Worm (Caenorhabditis elegans): ENCODE results near the gene lgx-1.

The lgx-1 gene

ce11 chrX:5543651-5544050, 5.3 kb upstream of the lgx-1 start, which contains the start of gene C54G7.1 (continued):
- TF ChIP-seq pbrm-1 (GFP tag; IDR thresholded peaks at IDR 0.05), result no peak

DNA sequence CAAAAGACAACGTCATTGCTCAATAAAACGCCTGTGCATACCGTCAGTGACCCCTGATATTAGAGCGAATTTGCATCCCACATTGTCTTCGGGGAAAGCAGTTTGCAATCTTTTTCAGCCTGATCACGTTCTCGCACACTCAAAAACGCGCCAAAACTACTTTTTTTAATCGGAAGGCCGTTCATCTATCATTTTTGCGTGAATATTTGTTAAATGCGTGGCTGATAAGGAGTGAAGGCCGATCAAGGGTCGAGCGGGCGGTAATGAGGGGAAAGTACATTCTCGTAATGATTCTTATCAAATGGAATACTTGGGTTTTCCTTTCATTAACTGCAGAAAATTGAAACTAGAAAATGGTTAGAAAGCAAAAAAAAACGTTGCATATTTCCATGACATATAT, 14.1 kb downstream of the lgx-1 start:
- TF ChIP-seq snpc-3.4 (tag; optimal IDR thresholded peaks at IDR 0.05), result no peak
- no peak for TF ChIP-seq mcd-1 (GFP tag; IDR thresholded peaks at IDR 0.05)
- TF ChIP-seq nhr-120 (GFP tag; IDR thresholded peaks at IDR 0.05), result no peak
- TF ChIP-seq unc-62 (GFP tag; optimal IDR thresholded peaks at IDR 0.05), result no peak
- TF ChIP-seq nhr-80 (tag; optimal IDR thresholded peaks at IDR 0.05), result peak; percentile 82

DNA sequence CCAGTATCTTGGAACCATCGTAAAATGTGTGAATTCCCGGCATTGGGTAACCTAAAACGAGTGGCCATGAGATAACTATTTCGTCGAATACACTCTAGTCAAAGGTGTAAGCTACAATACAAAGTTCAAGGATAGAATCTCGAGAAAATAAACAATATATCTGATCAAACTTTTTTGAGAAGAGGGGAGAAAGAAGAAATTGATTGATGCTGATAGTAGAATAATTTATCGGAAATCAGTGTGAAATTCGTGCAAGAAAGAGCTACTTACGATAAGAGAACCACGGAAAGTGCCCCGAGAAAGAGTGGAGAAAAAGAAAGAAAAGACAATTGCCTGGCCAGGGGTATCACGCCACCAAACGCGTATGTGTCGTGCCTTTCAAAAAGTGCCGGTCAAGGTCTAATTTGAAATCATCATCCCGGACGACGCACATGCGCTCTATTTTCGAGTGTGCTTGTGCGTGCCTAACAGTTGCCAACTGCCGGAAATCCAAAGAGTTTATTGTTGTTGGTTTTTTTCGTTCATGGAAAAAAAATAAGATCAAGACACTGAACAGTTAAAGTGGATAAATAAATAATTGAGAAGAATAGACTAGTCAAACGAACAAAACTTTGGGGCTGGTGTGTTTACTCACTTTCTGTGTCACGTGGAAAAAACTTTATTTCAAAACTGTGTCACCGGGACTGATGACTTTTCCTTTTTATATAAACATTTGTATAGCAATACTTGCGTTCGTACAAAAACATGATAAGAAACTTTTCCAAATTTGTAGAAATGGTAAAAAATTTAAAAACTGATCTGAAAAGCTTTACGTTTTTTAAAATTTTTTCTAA, 15.3 kb downstream of the lgx-1 start, which contains the start of gene mboa-3:
Gene mboa-3 (minus strand): TSS at position 51 of the 833 bp plus-strand sequence.
- TF ChIP-seq madf-8 (GFP tag; conservative IDR thresholded peaks at IDR 0.05), result no peak
- peak; percentile 27 for TF ChIP-seq ztf-22 (GFP tag; optimal IDR thresholded peaks at IDR 0.05)
- TF ChIP-seq nfyb-1 (GFP tag; IDR thresholded peaks at IDR 0.05), result peak; percentile 35; the same call in 1 of the 2 replicates
- TF ChIP-seq cebp-1 (GFP tag; IDR thresholded peaks at IDR 0.05), result no peak
- TF ChIP-seq cebp-1 (tag; optimal IDR thresholded peaks at IDR 0.05), result peak; percentile 49
- TF ChIP-seq snpc-1.3 (tag; optimal IDR thresholded peaks at IDR 0.05; ENCODE audit: insufficient read depth), result no peak
- TF ChIP-seq nhr-80 (tag; optimal IDR thresholded peaks at IDR 0.05), result peak; percentile 83
- TF ChIP-seq B0336.3 (GFP tag; IDR thresholded peaks at IDR 0.05), result peak; percentile 46; the same call in 1 of the 2 replicates
- no peak for TF ChIP-seq pha-4 (tag; optimal IDR thresholded peaks at IDR 0.05)
- 0 out of 2 replicates have a peak, but pooled peaks have one; percentile 47 for TF ChIP-seq Y56A3A.18 (GFP tag; IDR thresholded peaks at IDR 0.05)
- no peak for TF ChIP-seq ztf-6 (GFP tag; IDR thresholded peaks at IDR 0.05)
- TF ChIP-seq dox-1 (GFP tag; IDR thresholded peaks at IDR 0.05), result peak; percentile 45; the same call in 1 of the 2 replicates
- TF ChIP-seq ets-4 (GFP tag; optimal IDR thresholded peaks at IDR 0.05), result peak; percentile 27
- no peak for TF ChIP-seq sdz-38 (tag; optimal IDR thresholded peaks at IDR 0.05)
- TF ChIP-seq atf-7 (tag; optimal IDR thresholded peaks at IDR 0.05), result peak; percentile 7

- TF ChIP-seq cebp-1 (GFP tag; IDR thresholded peaks at IDR 0.05) (no peak), cebp-1 (tag; optimal IDR thresholded peaks at IDR 0.05) (peak; percentile 60), madf-8 (GFP tag; conservative IDR thresholded peaks at IDR 0.05) (no peak), unc-62 (GFP tag; optimal IDR thresholded peaks at IDR 0.05) (no peak)
Observed at ce11 chrX:5519567-5519966, 18.7 kb downstream of the lgx-1 start.

- peak; percentile 37 for TF ChIP-seq dpl-1 (GFP tag; optimal IDR thresholded peaks at IDR 0.05)
- no peak for TF ChIP-seq ZK185.1 (tag; optimal IDR thresholded peaks at IDR 0.05; ENCODE audit: poor library complexity, severe bottlenecking)
- 0 out of 2 replicates have a peak, but pooled peaks have one; percentile 20 for TF ChIP-seq madf-3 (GFP tag; IDR thresholded peaks at IDR 0.05)
- TF ChIP-seq aptf-3 (GFP tag; IDR thresholded peaks at IDR 0.05), result peak; percentile 93
- peak; percentile 37; the same call in 1 of the 2 replicates for TF ChIP-seq hmg-1.2 (GFP tag; IDR thresholded peaks at IDR 0.05)
- TF ChIP-seq aptf-2 (GFP tag; conservative IDR thresholded peaks at IDR 0.05), result peak; percentile 99
- TF ChIP-seq madf-6 (GFP tag; IDR thresholded peaks at IDR 0.05), result peak; percentile 71
- peak; percentile 64 for TF ChIP-seq dox-1 (GFP tag; IDR thresholded peaks at IDR 0.05)
- 0 out of 2 replicates have a peak, but pooled peaks have one; percentile 21 for TF ChIP-seq madf-8 (GFP tag; conservative IDR thresholded peaks at IDR 0.05)
- TF ChIP-seq unc-130 (GFP tag; optimal IDR thresholded peaks at IDR 0.05), result no peak
- peak; percentile 56 for TF ChIP-seq efl-1 (GFP tag; optimal IDR thresholded peaks at IDR 0.05)
- TF ChIP-seq nhr-120 (GFP tag; IDR thresholded peaks at IDR 0.05), result 0 out of 2 replicates have a peak, but pooled peaks have one; percentile 6
- TF ChIP-seq egrh-3 (GFP tag; IDR thresholded peaks at IDR 0.05), result peak; percentile 48; the same call in 1 of the 2 replicates
- TF ChIP-seq Y95B8A.8 (GFP tag; IDR thresholded peaks at IDR 0.05), result no peak
- no peak for TF ChIP-seq Y53F4B.3 (GFP tag; IDR thresholded peaks at IDR 0.05)
Observed at ce11 chrX:5518352-5518751, 20.0 kb downstream of the lgx-1 start.
